Worm (Caenorhabditis elegans) whole organism, L4 larva: ENCODE data around the gene dpr-1.

Experiments
- F26F4.8 ChIP-seq: fragments of 200-800 bp; sonication (Bioruptor generic); conservative IDR thresholded peaks from 2 replicates; pipeline ENCODE4 v1.3.6; 2022; ENCODE audit warnings: missing genetic modification characterization, missing compliant biosample characterization
- F44E2.7 ChIP-seq: fragments of 200-800 bp; sonication (Bioruptor generic); IDR thresholded peaks from 2 replicates; pipeline ENCODE4 v2.1.2; 2022; ENCODE audit warnings: missing genetic modification characterization, missing compliant biosample characterization
- T20F7.1 ChIP-seq: fragments of 200-800 bp; sonication (Bioruptor generic); optimal IDR thresholded peaks from 2 replicates; lab custom pipeline; 2018; ENCODE audit warnings: mild to moderate bottlenecking, missing genetic modification characterization, missing compliant biosample characterization
- T26A8.4 ChIP-seq: fragments of 200-800 bp; sonication (Bioruptor generic); IDR thresholded peaks from 2 replicates; pipeline ENCODE4 v1.3.6; 2022; ENCODE audit warnings: missing genetic modification characterization, missing compliant biosample characterization
- Y105C5A.15 ChIP-seq: fragments of 200-800 bp; sonication (Bioruptor generic); IDR thresholded peaks from 2 replicates; pipeline ENCODE4 v1.3.6; 2022; ENCODE audit warnings: missing genetic modification characterization, missing compliant biosample characterization
- Y75B8A.6 ChIP-seq: fragments of 200-800 bp; sonication (Bioruptor generic); IDR thresholded peaks from 2 replicates; pipeline ENCODE4 v1.3.6; 2022; ENCODE audit warnings: missing genetic modification reagents, missing genetic modification characterization, missing compliant biosample characterization
- aha-1 ChIP-seq: fragments of 150-350 bp; peaks from one replicate; lab custom pipeline; 2014; ENCODE audit warnings: missing biosample characterization, missing genetic modification characterization
- aly-2 ChIP-seq: sonication (generic microtip); optimal IDR thresholded peaks from 2 replicates; lab custom pipeline; 2018; ENCODE audit warnings: missing biosample characterization, missing genetic modification characterization
- ceh-82 ChIP-seq: sonication (generic microtip); optimal IDR thresholded peaks from 2 replicates; lab custom pipeline; 2017; ENCODE audit warnings: missing biosample characterization, missing genetic modification characterization
- cey-2 ChIP-seq: sonication (generic microtip); optimal IDR thresholded peaks from 3 replicates; lab custom pipeline; 2017; ENCODE audit warnings: missing genetic modification characterization, mild to moderate bottlenecking, missing compliant biosample characterization, antibody characterized with exemption, borderline replicate concordance; ENCODE audit not compliant: insufficient read depth
- ctbp-1 ChIP-seq: fragments of 200-800 bp; sonication (Bioruptor generic); IDR thresholded peaks from 2 replicates; pipeline ENCODE4 v1.3.6; 2022; ENCODE audit warnings: missing genetic modification reagents, missing genetic modification characterization, missing compliant biosample characterization
- daf-8 ChIP-seq: fragments of 200-800 bp; sonication (Bioruptor generic); IDR thresholded peaks from 2 replicates; pipeline ENCODE4 v1.3.6; 2022; ENCODE audit warnings: missing genetic modification characterization, missing compliant biosample characterization
- dpl-1 ChIP-seq: fragments of 150-350 bp; optimal IDR thresholded peaks from 2 replicates; lab custom pipeline; 2014; ENCODE audit warnings: missing biosample characterization, missing genetic modification reagents, missing genetic modification characterization
- dve-1 ChIP-seq: sonication (generic microtip); optimal IDR thresholded peaks from 2 replicates; lab custom pipeline; 2017; ENCODE audit warnings: antibody characterized with exemption, mild to moderate bottlenecking, missing genetic modification characterization, missing compliant biosample characterization; ENCODE audit not compliant: insufficient read depth
- fkh-10 ChIP-seq: fragments of 150-350 bp; optimal IDR thresholded peaks from 2 replicates; lab custom pipeline; 2014; ENCODE audit warnings: missing biosample characterization, missing genetic modification reagents, missing genetic modification characterization
- gei-8 ChIP-seq: fragments of 200-800 bp; sonication (Bioruptor generic); optimal IDR thresholded peaks from 2 replicates; lab custom pipeline; 2018; ENCODE audit warnings: mild to moderate bottlenecking, missing genetic modification characterization, missing compliant biosample characterization
- hlh-30 ChIP-seq: sonication (generic microtip); optimal IDR thresholded peaks from 2 replicates; lab custom pipeline; 2017; ENCODE audit warnings: antibody characterized with exemption, mild to moderate bottlenecking, missing genetic modification characterization, missing compliant biosample characterization; ENCODE audit not compliant: insufficient read depth
- lin-15B ChIP-seq: fragments of 150-350 bp; sonication (generic microtip); optimal IDR thresholded peaks from 3 replicates; lab custom pipeline; 2014; ENCODE audit warnings: missing biosample characterization, missing genetic modification characterization
- lin-38 ChIP-seq: fragments of 200-800 bp; sonication (Bioruptor generic); IDR thresholded peaks from 2 replicates; pipeline ENCODE4 v1.3.6; 2022; ENCODE audit warnings: missing genetic modification reagents, missing genetic modification characterization, missing compliant biosample characterization
- lin-39 ChIP-seq: fragments of 150-350 bp; optimal IDR thresholded peaks from 2 replicates; lab custom pipeline; 2014; ENCODE audit warnings: missing biosample characterization, missing genetic modification reagents, missing genetic modification characterization
- lir-3 ChIP-seq: sonication (generic microtip); optimal IDR thresholded peaks from 2 replicates; lab custom pipeline; 2016; ENCODE audit warnings: mild to moderate bottlenecking, missing genetic modification characterization, missing compliant biosample characterization
- lsy-2 ChIP-seq, 2 experiments: fragments of 150-350 bp in 1 of 2; sonication (generic microtip) in 1 of 2; optimal IDR thresholded peaks; 2 replicates each; lab custom pipeline; 2014 to 2017; ENCODE audit warnings: missing biosample characterization in 2 of 2, missing genetic modification characterization in 2 of 2
- mdl-1 ChIP-seq, 2 experiments: fragments of 150-350 bp in 1 of 2; sonication (generic microtip) in 1 of 2; optimal IDR thresholded peaks; 2 replicates each; lab custom pipeline; 2014 to 2017; ENCODE audit warnings: missing biosample characterization in 2 of 2, missing genetic modification characterization in 2 of 2
- mxl-2 ChIP-seq: fragments of 200-800 bp; sonication (Bioruptor generic); conservative IDR thresholded peaks from 2 replicates; pipeline ENCODE4 v1.3.6; 2022; ENCODE audit warnings: missing genetic modification reagents, missing genetic modification characterization, missing compliant biosample characterization
- nhr-11 ChIP-seq: fragments of 150-350 bp; optimal IDR thresholded peaks from 2 replicates; lab custom pipeline; 2014; ENCODE audit warnings: missing biosample characterization, missing genetic modification characterization
- nhr-237 ChIP-seq: sonication (generic microtip); optimal IDR thresholded peaks from 2 replicates; lab custom pipeline; 2017; ENCODE audit warnings: missing biosample characterization, missing genetic modification characterization
- nhr-28 ChIP-seq: fragments of 150-350 bp; optimal IDR thresholded peaks from 2 replicates; lab custom pipeline; 2014; ENCODE audit warnings: missing biosample characterization, missing genetic modification characterization
- nhr-48 ChIP-seq: sonication (generic microtip); optimal IDR thresholded peaks from 2 replicates; lab custom pipeline; 2016; ENCODE audit warnings: mild to moderate bottlenecking, missing genetic modification characterization, missing compliant biosample characterization
- pqm-1 ChIP-seq: sonication (generic microtip); optimal IDR thresholded peaks from 2 replicates; lab custom pipeline; 2017; ENCODE audit warnings: missing biosample characterization, missing genetic modification characterization
- rbr-2 ChIP-seq: sonication (generic microtip); optimal IDR thresholded peaks from 2 replicates; lab custom pipeline; 2016; ENCODE audit warnings: missing genotype, missing genetic modification characterization, missing compliant biosample characterization
- sdz-12 ChIP-seq: fragments of 200-800 bp; sonication (Bioruptor generic); optimal IDR thresholded peaks from 2 replicates; lab custom pipeline; 2018; ENCODE audit warnings: mild to moderate bottlenecking, missing genetic modification characterization, missing compliant biosample characterization
- tra-1 ChIP-seq: fragments of 200-800 bp; sonication (Bioruptor generic); IDR thresholded peaks from 2 replicates; pipeline ENCODE4 v1.3.6; 2022; ENCODE audit warnings: missing genetic modification reagents, missing genetic modification characterization, missing compliant biosample characterization
- unc-130 ChIP-seq: sonication (generic microtip); optimal IDR thresholded peaks from 2 replicates; lab custom pipeline; 2016; ENCODE audit warnings: missing genetic modification reagents, missing genetic modification characterization, missing compliant biosample characterization
- unc-39 ChIP-seq: sonication (generic microtip); optimal IDR thresholded peaks from 2 replicates; lab custom pipeline; 2017; ENCODE audit warnings: missing biosample characterization, missing genetic modification characterization
- vab-7 ChIP-seq: fragments of 200-800 bp; sonication (Bioruptor generic); IDR thresholded peaks from 2 replicates; pipeline ENCODE4 v1.3.6; 2022; ENCODE audit warnings: missing genetic modification reagents, missing genetic modification characterization, missing compliant biosample characterization
- zip-2 ChIP-seq: fragments of 150-350 bp; optimal IDR thresholded peaks from 2 replicates; lab custom pipeline; 2014; ENCODE audit warnings: missing biosample characterization, missing genetic modification characterization
- ztf-11 ChIP-seq: fragments of 150-350 bp; optimal IDR thresholded peaks from 2 replicates; lab custom pipeline; 2014; ENCODE audit warnings: missing biosample characterization, missing genetic modification characterization

Gene dpr-1

DNA sequence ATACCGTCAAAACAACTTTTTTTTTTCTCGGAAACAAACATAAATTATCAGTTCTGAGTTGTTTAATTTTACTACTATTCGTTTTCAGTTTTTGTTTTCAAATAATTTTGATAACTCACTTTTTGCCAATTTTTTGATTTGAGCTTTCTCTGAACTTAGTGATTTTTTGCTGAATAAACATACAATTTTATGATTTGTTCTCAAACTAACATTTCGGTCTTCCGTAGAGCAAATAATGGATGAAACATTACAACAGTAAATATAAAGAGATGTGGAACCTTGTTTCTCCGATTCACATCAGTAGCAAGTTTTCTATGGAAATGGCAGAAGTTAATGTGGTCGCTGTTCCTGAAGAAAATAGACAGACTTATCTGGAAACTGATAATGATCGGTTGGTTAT lies 7.8 kb upstream of the dpr-1 start, which contains the start of gene R10D12.7:
TSS of gene R10D12.7 (plus strand) at position 301 of the 400 bp plus-strand sequence.
- TF ChIP-seq vab-7 (GFP tag; lab: Robert Waterston, UW) (no peak), ztf-11 (tag; lab: Kevin White, UChicago) (no peak), lsy-2 (tag; optimal IDR thresholded peaks at IDR 0.05; lab: Kevin White, UChicago) (no peak), lin-39 (tag; lab: Kevin White, UChicago) (no peak), lir-3 (no peak), F44E2.7 (no peak), nhr-11 (tag; lab: Kevin White, UChicago) (no peak), ceh-82 (no peak), tra-1 (GFP tag; lab: Robert Waterston, UW) (no peak), mxl-2 (GFP tag; lab: Robert Waterston, UW) (no peak), daf-8 (no peak), fkh-10 (GFP tag; lab: Kevin White, UChicago) (no peak), aly-2 (no peak)

- TF ChIP-seq T26A8.4 (GFP tag; lab: Robert Waterston, UW) (no peak), pqm-1 (peak; percentile 3), nhr-28 (peak; percentile 52)
These were observed 7.0 kb upstream of the dpr-1 start, which contains the start of gene R10D12.6 for ce11 chrV:13949010-13949409. TSS of gene R10D12.6 (plus strand) at chrV:13949310.

- no peak for TF ChIP-seq ctbp-1 (GFP tag; lab: Robert Waterston, UW)
- no peak for TF ChIP-seq cey-2 (tag; lab: Kevin White, UChicago)
- no peak for TF ChIP-seq rbr-2 (tag; lab: Kevin White, UChicago)
- TF ChIP-seq unc-130 (GFP tag; lab: Kevin White, UChicago): no peak
- TF ChIP-seq lir-3: no peak
- no peak for TF ChIP-seq dve-1 (tag; lab: Kevin White, UChicago)
- TF ChIP-seq gei-8 (GFP tag; lab: Kevin White, UChicago): no peak
- TF ChIP-seq T20F7.1 (GFP tag; lab: Kevin White, UChicago): no peak
- no peak for TF ChIP-seq lin-39 (tag; lab: Kevin White, UChicago)
- TF ChIP-seq lin-15B (tag; lab: Kevin White, UChicago): no peak
- TF ChIP-seq F26F4.8 (GFP tag; lab: Robert Waterston, UW): no peak
- TF ChIP-seq dpl-1: no peak
- TF ChIP-seq unc-39 (tag; lab: Kevin White, UChicago): no peak
- no peak for TF ChIP-seq zip-2 (tag; lab: Kevin White, UChicago)
- no peak for TF ChIP-seq Y105C5A.15 (GFP tag; lab: Robert Waterston, UW)
- no peak for TF ChIP-seq sdz-12 (GFP tag; lab: Kevin White, UChicago)
These were observed 4.5 kb upstream of the dpr-1 start, which contains the start of the genes srx-10 and clec-226 for ce11 chrV:13946385-13947019. TSS of gene srx-10 (minus strand) at chrV:13946485. TSS of gene clec-226 (plus strand) at chrV:13946969.

ce11 chrV:13936850-13937249 lies 5.1 kb downstream of the dpr-1 start, which contains the start of gene srw-145:
TSS of gene srw-145 (plus strand) at chrV:13937150.
- TF ChIP-seq aha-1 (tag; lab: Kevin White, UChicago) (peak; percentile 41), nhr-237 (tag; lab: Kevin White, UChicago) (no peak), nhr-11 (tag; lab: Kevin White, UChicago) (peak; percentile 6), lin-38 (GFP tag; lab: Robert Waterston, UW) (no peak), nhr-48 (no peak)
- TF ChIP-seq, all 104 proteins: peak for 2

DNA sequence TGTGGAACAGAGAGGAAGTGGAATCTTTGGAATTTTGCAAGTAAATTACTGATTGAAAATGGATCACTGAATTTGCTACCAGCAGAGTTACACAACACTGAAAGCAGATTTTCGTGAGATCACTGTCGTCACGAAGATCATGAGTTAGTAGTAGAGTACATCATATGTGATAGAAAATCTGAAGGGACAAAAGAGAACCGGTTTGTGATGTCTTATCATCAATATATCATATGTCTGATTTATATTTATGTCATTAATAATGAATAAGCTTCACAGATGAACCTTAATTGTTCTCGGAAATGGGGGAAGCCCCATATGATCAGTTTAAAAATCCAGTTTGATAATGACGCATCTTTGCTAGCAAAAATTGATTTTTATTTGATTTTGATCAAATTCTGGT lies 5.9 kb downstream of the dpr-1 start:
- TF ChIP-seq unc-130 (GFP tag; lab: Kevin White, UChicago) (no peak), aha-1 (tag; lab: Kevin White, UChicago) (peak; percentile 23), nhr-28 (peak; percentile 33), mdl-1 (tag; optimal IDR thresholded peaks at IDR 0.05; lab: Kevin White, UChicago) (peak in 1 of 2 experiments; percentile 44), hlh-30 (tag; lab: Kevin White, UChicago) (peak; percentile 70), Y75B8A.6 (GFP tag; lab: Robert Waterston, UW) (no peak)
